Fruit fly (Drosophila melanogaster) whole organism, embryonic: ENCODE measurements around the gene CG5181.

Experiments used
- Abd-B ChIP-seq: fragments of 200-800 bp; sonication (Bioruptor generic); optimal IDR thresholded peaks from 2 replicates; lab custom pipeline; 2018; ENCODE audit warnings: missing biosample characterization, mild to moderate bottlenecking, missing genetic modification characterization, moderate library complexity
- Adf1 ChIP-seq: fragments of 200-800 bp; sonication (Bioruptor generic); IDR thresholded peaks from 2 replicates; pipeline ENCODE4 v1.3.6; 2022; ENCODE audit warnings: missing biosample characterization, missing genetic modification characterization
- Awh ChIP-seq: fragments of 200-800 bp; sonication (Bioruptor generic); IDR thresholded peaks from 2 replicates; pipeline ENCODE4, ENCODE4 v1.3.6; 2022; ENCODE audit warnings: missing biosample characterization, missing genetic modification characterization
- CG11695 ChIP-seq: fragments of 200-800 bp; sonication (Bioruptor generic); IDR thresholded peaks from 3 replicates; pipeline ENCODE4 v1.3.6; 2022; ENCODE audit warnings: missing biosample characterization, missing genetic modification characterization
- CG12104 ChIP-seq: fragments of 200-800 bp; sonication (Bioruptor generic); optimal IDR thresholded peaks from 3 replicates; lab custom pipeline; 2016; ENCODE audit warnings: missing biosample characterization, missing genetic modification characterization
- CG12744 ChIP-seq: fragments of 200-800 bp; sonication (Bioruptor generic); optimal IDR thresholded peaks from 2 replicates; lab custom pipeline; 2016; ENCODE audit warnings: missing biosample characterization, missing genetic modification characterization
- CG12769 ChIP-seq: fragments of 200-800 bp; sonication (Bioruptor generic); optimal IDR thresholded peaks from 2 replicates; lab custom pipeline; 2019; ENCODE audit warnings: missing biosample characterization, mild to moderate bottlenecking, missing genetic modification characterization, moderate library complexity
- CG13287 ChIP-seq: fragments of 200-800 bp; sonication (Bioruptor generic); IDR thresholded peaks from 2 replicates; pipeline ENCODE4 v1.3.6; 2022; ENCODE audit warnings: missing biosample characterization, missing genetic modification characterization; ENCODE audit not compliant: partially characterized antibody
- CG13775 ChIP-seq: fragments of 200-800 bp; sonication (Bioruptor generic); optimal IDR thresholded peaks from 3 replicates; lab custom pipeline; 2017; ENCODE audit warnings: missing biosample characterization, mild to moderate bottlenecking, missing genetic modification characterization
- CG14965 ChIP-seq: fragments of 200-800 bp; sonication (Bioruptor generic); optimal IDR thresholded peaks from 2 replicates; lab custom pipeline; 2016; ENCODE audit warnings: missing biosample characterization, missing genetic modification characterization, borderline replicate concordance
- CG15073 ChIP-seq: fragments of 200-800 bp; sonication (Bioruptor generic); optimal IDR thresholded peaks from 2 replicates; lab custom pipeline; 2016; ENCODE audit warnings: missing biosample characterization, missing genetic modification characterization
- CG1529 ChIP-seq: fragments of 200-800 bp; sonication (Bioruptor generic); optimal IDR thresholded peaks from 3 replicates; lab custom pipeline; 2018; ENCODE audit warnings: missing biosample characterization, missing genetic modification characterization
- CG15479 ChIP-seq: fragments of 200-800 bp; sonication (Bioruptor generic); optimal IDR thresholded peaks from 3 replicates; lab custom pipeline; 2019; ENCODE audit warnings: missing biosample characterization, mild to moderate bottlenecking, missing genetic modification characterization, moderate library complexity
- CG15601 ChIP-seq: fragments of 200-800 bp; sonication (Bioruptor generic); optimal IDR thresholded peaks from 3 replicates; lab custom pipeline; 2019; ENCODE audit warnings: missing biosample characterization, mild to moderate bottlenecking, missing genetic modification characterization, moderate library complexity
- CG16813 ChIP-seq: fragments of 200-800 bp; sonication (Bioruptor generic); IDR thresholded peaks from 3 replicates; pipeline ENCODE4 v1.3.6; 2022; ENCODE audit warnings: missing biosample characterization, missing genetic modification characterization; ENCODE audit not compliant: partially characterized antibody
- CG18764 ChIP-seq: fragments of 200-800 bp; sonication (Bioruptor generic); optimal IDR thresholded peaks from 3 replicates; lab custom pipeline; 2016; ENCODE audit warnings: missing biosample characterization, missing genetic modification characterization
- CG2712 ChIP-seq: fragments of 200-800 bp; optimal IDR thresholded peaks from 3 replicates; lab custom pipeline; 2019; ENCODE audit warnings: missing biosample characterization, mild to moderate bottlenecking, missing genetic modification characterization, moderate library complexity
- CG2875 ChIP-seq: fragments of 200-800 bp; sonication (Bioruptor generic); optimal IDR thresholded peaks from 2 replicates; lab custom pipeline; 2017; ENCODE audit warnings: missing biosample characterization, mild to moderate bottlenecking, missing genetic modification characterization, missing genetic modification reagents
- CG32772 ChIP-seq: fragments of 200-800 bp; sonication (Bioruptor generic); IDR thresholded peaks from 2 replicates; pipeline ENCODE4 v1.3.6; 2022; ENCODE audit warnings: missing biosample characterization, missing genetic modification characterization
- CG4617 ChIP-seq: fragments of 200-800 bp; sonication (Bioruptor generic); optimal IDR thresholded peaks from 3 replicates; lab custom pipeline; 2016; ENCODE audit warnings: missing biosample characterization, missing genetic modification characterization, borderline replicate concordance
- CG6254 ChIP-seq: fragments of 200-800 bp; sonication (Bioruptor generic); optimal IDR thresholded peaks from 3 replicates; lab custom pipeline; 2017; ENCODE audit warnings: mild to moderate bottlenecking, missing biosample characterization, missing genetic modification reagents, missing genetic modification characterization
- CG8388 ChIP-seq: fragments of 200-800 bp; sonication (Bioruptor generic); optimal IDR thresholded peaks from 2 replicates; lab custom pipeline; 2019; ENCODE audit warnings: missing biosample characterization, mild to moderate bottlenecking, missing genetic modification characterization, moderate library complexity
- CG9727 ChIP-seq: fragments of 200-800 bp; sonication (Bioruptor generic); optimal IDR thresholded peaks from 3 replicates; lab custom pipeline; 2017; ENCODE audit warnings: missing biosample characterization, mild to moderate bottlenecking, missing genetic modification characterization
- Deaf1 ChIP-seq: fragments of 200-800 bp; optimal IDR thresholded peaks from 3 replicates; lab custom pipeline; 2019; ENCODE audit warnings: missing biosample characterization, mild to moderate bottlenecking, missing genetic modification characterization, moderate library complexity
- GATAe ChIP-seq: fragments of 200-800 bp; sonication (Bioruptor generic); conservative IDR thresholded peaks from 2 replicates; pipeline ENCODE4 v1.3.6; 2022; ENCODE audit warnings: missing biosample characterization, missing genetic modification characterization
- H15 ChIP-seq: fragments of 200-800 bp; sonication (Bioruptor generic); IDR thresholded peaks from 3 replicates; pipeline ENCODE4 v1.3.6; 2022; ENCODE audit warnings: missing biosample characterization, missing genetic modification characterization
- HmgZ ChIP-seq: fragments of 200-800 bp; sonication (Bioruptor generic); optimal IDR thresholded peaks from 2 replicates; lab custom pipeline; 2018; ENCODE audit warnings: missing biosample characterization, mild to moderate bottlenecking, missing genetic modification characterization
- Hmr ChIP-seq: fragments of 200-800 bp; sonication (Bioruptor generic); optimal IDR thresholded peaks from 3 replicates; lab custom pipeline; 2017; ENCODE audit warnings: mild to moderate bottlenecking, missing biosample characterization, missing genetic modification reagents, missing genetic modification characterization
- Jarid2 ChIP-seq: fragments of 200-800 bp; sonication (Bioruptor generic); optimal IDR thresholded peaks from 3 replicates; lab custom pipeline; 2017; ENCODE audit warnings: mild to moderate bottlenecking, missing biosample characterization, missing genetic modification reagents, missing genetic modification characterization
- NK7.1 ChIP-seq: fragments of 200-800 bp; sonication (Bioruptor generic); optimal IDR thresholded peaks from 3 replicates; lab custom pipeline; 2016; ENCODE audit warnings: missing biosample characterization, missing genetic modification characterization
- Optix ChIP-seq: fragments of 200-800 bp; sonication (Bioruptor generic); IDR thresholded peaks from 3 replicates; pipeline ENCODE4 v1.3.6; 2022; ENCODE audit warnings: missing biosample characterization, missing genetic modification characterization
- Sin3A ChIP-seq: fragments of >200 bp; optimal IDR thresholded peaks from 2 replicates; lab custom pipeline; 2018
- ac ChIP-seq: fragments of 200-800 bp; sonication (Bioruptor generic); optimal IDR thresholded peaks from 3 replicates; lab custom pipeline; 2017; ENCODE audit warnings: missing biosample characterization, mild to moderate bottlenecking, missing genetic modification characterization
- cg ChIP-seq: fragments of 200-800 bp; sonication (Bioruptor generic); optimal IDR thresholded peaks from 3 replicates; lab custom pipeline; 2019; ENCODE audit warnings: missing biosample characterization, mild to moderate bottlenecking, missing genetic modification characterization, moderate library complexity
- chif ChIP-seq, 2 experiments: fragments of 200-800 bp; sonication (Bioruptor generic); optimal IDR thresholded peaks; 3 replicates each; lab custom pipeline; 2016; ENCODE audit warnings: missing biosample characterization in 2 of 2, missing genetic modification characterization in 2 of 2
- chn ChIP-seq: fragments of 200-800 bp; sonication (Bioruptor generic); optimal IDR thresholded peaks from 2 replicates; lab custom pipeline; 2016; ENCODE audit warnings: missing biosample characterization, missing genetic modification characterization
- dan ChIP-seq: fragments of 200-800 bp; sonication (Bioruptor generic); IDR thresholded peaks from 2 replicates; pipeline ENCODE4 v1.3.6; 2022; ENCODE audit warnings: missing biosample characterization, missing genetic modification characterization
- disco-r ChIP-seq: fragments of 200-800 bp; sonication (Bioruptor generic); optimal IDR thresholded peaks from 2 replicates; lab custom pipeline; 2016; ENCODE audit warnings: missing biosample characterization, missing genetic modification characterization
- dm ChIP-seq: fragments of 200-800 bp; sonication (Bioruptor generic); optimal IDR thresholded peaks from 3 replicates; lab custom pipeline; 2016; ENCODE audit warnings: missing biosample characterization, missing genetic modification characterization
- esg ChIP-seq: fragments of 200-800 bp; sonication (Bioruptor generic); conservative IDR thresholded peaks from 2 replicates; pipeline ENCODE4 v1.3.6; 2022; ENCODE audit warnings: missing biosample characterization, missing genetic modification characterization
- fd64A ChIP-seq: fragments of 200-800 bp; sonication (Bioruptor generic); optimal IDR thresholded peaks from 3 replicates; lab custom pipeline; 2018; ENCODE audit warnings: missing biosample characterization, mild to moderate bottlenecking, missing genetic modification characterization
- gsb ChIP-seq: fragments of 200-800 bp; sonication (Bioruptor generic); IDR thresholded peaks from 2 replicates; pipeline ENCODE4 v1.3.6; 2022; ENCODE audit warnings: missing biosample characterization, missing genetic modification characterization
- gsb-n ChIP-seq: fragments of 200-800 bp; sonication (Bioruptor generic); optimal IDR thresholded peaks from 3 replicates; lab custom pipeline; 2018; ENCODE audit warnings: missing biosample characterization, mild to moderate bottlenecking, missing genetic modification characterization
- ham ChIP-seq: fragments of 200-800 bp; sonication (Bioruptor generic); IDR thresholded peaks from 2 replicates; pipeline ENCODE4 v1.3.6; 2022; ENCODE audit warnings: missing biosample characterization, missing genetic modification characterization
- hth ChIP-seq: fragments of >200 bp; optimal IDR thresholded peaks from 2 replicates; lab custom pipeline; 2017; ENCODE audit warnings: inconsistent platforms
- lov ChIP-seq, 2 experiments: fragments of 200-800 bp in 1 of 2; fragments of >200 bp in 1 of 2; sonication (Bioruptor generic) in 1 of 2; IDR thresholded peaks in 1 of 2; optimal IDR thresholded peaks in 1 of 2; 2 replicates in 1 of 2; 3 replicates in 1 of 2; pipeline versions ENCODE4 v1.3.6 to Lab custom; 2017 to 2022; ENCODE audit warnings: missing biosample characterization in 1 of 2, missing genetic modification characterization in 1 of 2
- maf-S ChIP-seq: fragments of 200-800 bp; sonication (Bioruptor generic); optimal IDR thresholded peaks from 2 replicates; lab custom pipeline; 2016; ENCODE audit warnings: missing biosample characterization, missing genetic modification characterization
- twi ChIP-seq: fragments of 200-800 bp; optimal IDR thresholded peaks from 2 replicates; lab custom pipeline; 2019; ENCODE audit warnings: missing biosample characterization, mild to moderate bottlenecking, missing genetic modification characterization, moderate library complexity
- vnd ChIP-seq: fragments of 200-800 bp; sonication (Bioruptor generic); IDR thresholded peaks from 3 replicates; pipeline ENCODE4 v1.3.6; 2022; ENCODE audit warnings: missing biosample characterization, missing genetic modification characterization; ENCODE audit not compliant: partially characterized antibody

CG5181 gene

DNA sequence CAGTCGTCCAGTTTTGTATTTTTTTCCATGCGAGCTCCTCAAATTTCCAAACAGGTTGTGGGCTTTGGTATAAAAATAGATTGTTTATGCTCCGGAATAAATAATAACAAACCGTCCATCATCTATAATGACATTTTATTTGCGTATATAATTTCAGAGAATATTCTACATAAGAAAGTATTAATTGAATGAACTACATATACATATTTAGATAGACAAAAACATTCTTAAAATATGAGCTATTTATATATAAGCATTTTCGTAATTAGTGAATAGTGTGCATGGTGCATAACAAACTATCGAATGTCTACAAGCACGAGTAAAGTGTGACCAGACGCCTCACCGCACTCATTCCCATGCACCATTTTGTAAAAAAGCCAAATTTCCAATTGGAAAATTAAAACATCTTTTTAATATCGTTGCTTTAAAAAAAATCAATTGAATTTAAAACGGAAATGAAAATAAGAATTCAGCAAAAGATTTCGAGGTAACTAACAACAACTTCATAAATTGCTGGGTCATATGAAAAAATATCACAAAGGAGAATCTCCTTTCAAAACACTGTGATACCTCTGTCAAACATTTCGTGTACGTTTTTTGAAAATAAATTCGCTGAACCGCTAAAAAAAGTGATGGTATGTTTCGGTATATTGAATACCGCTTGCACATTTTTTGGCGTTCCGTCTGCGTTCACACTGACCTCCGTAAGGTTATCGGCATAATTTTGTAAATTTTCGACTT is 16.9 kb upstream of the CG5181 start, which contains the start of gene muc (continued):
- TF ChIP-seq ac (GFP tag; lab: Kevin White, UChicago), result no peak
- no peak for TF ChIP-seq Jarid2 (GFP tag; lab: Kevin White, UChicago)
- TF ChIP-seq Abd-B (GFP tag; lab: Kevin White, UChicago), result peak; percentile 33
- peak in 1 of 2 experiments; percentile 60 for TF ChIP-seq chif (GFP tag; optimal IDR thresholded peaks at IDR 0.05; lab: Kevin White, UChicago)
- TF ChIP-seq CG6254 (GFP tag; lab: Kevin White, UChicago), result no peak
- TF ChIP-seq maf-S, result peak; percentile 10
- no peak for TF ChIP-seq CG1529
- no peak for TF ChIP-seq H15 (GFP tag; lab: Robert Waterston, UW)
- no peak for TF ChIP-seq dm (GFP tag; lab: Kevin White, UChicago)
- TF ChIP-seq CG12769, result peak; percentile 59
- TF ChIP-seq CG15073, result no peak
- peak; percentile 86 for TF ChIP-seq Sin3A (lab: Kevin White, UChicago)
- no peak for TF ChIP-seq NK7.1 (GFP tag; lab: Kevin White, UChicago)
- no peak for TF ChIP-seq Adf1 (GFP tag; lab: Robert Waterston, UW)
- TF ChIP-seq Optix (GFP tag; lab: Robert Waterston, UW), result no peak
- peak; percentile 23 for TF ChIP-seq gsb-n
- peak; percentile 74 for TF ChIP-seq CG16813
- peak; percentile 54 for TF ChIP-seq CG2712 (tag; lab: Kevin White, UChicago)
- TF ChIP-seq GATAe (GFP tag; lab: Robert Waterston, UW), result no peak
- no peak for TF ChIP-seq CG14965 (GFP tag; lab: Kevin White, UChicago)
- TF ChIP-seq CG15479, result no peak
- no peak for TF ChIP-seq dan (GFP tag; lab: Robert Waterston, UW)
- TF ChIP-seq CG9727, result peak; percentile 11
- TF ChIP-seq CG12104 (GFP tag; lab: Kevin White, UChicago), result peak; percentile 30
- TF ChIP-seq ham, result no peak
- no peak for TF ChIP-seq HmgZ
- no peak for TF ChIP-seq Deaf1 (tag; lab: Kevin White, UChicago)
- peak; percentile 33 for TF ChIP-seq CG15601 (tag; lab: Kevin White, UChicago)
- TF ChIP-seq CG4617 (GFP tag; lab: Kevin White, UChicago), result no peak
- no peak for TF ChIP-seq cg (GFP tag; lab: Kevin White, UChicago)
- peak; percentile 57 for TF ChIP-seq chn (GFP tag; lab: Kevin White, UChicago)
- no peak for TF ChIP-seq Awh (GFP tag; lab: Robert Waterston, UW)
- peak; percentile 54 for TF ChIP-seq CG13775
- TF ChIP-seq CG13287 (GFP tag; lab: Robert Waterston, UW), result peak; percentile 70
- no peak for TF ChIP-seq disco-r
- TF ChIP-seq gsb, result no peak
- no peak for TF ChIP-seq fd64A
- 0 out of 2 replicates have a peak, but pooled peaks have one; percentile 13 for TF ChIP-seq CG32772 (GFP tag; lab: Robert Waterston, UW)
- TF ChIP-seq CG2875 (GFP tag; lab: Kevin White, UChicago), result no peak
- TF ChIP-seq Hmr (GFP tag; lab: Kevin White, UChicago), result peak; percentile 77
- no peak for TF ChIP-seq lov (optimal IDR thresholded peaks at IDR 0.05; lab: Kevin White, UChicago)
- TF ChIP-seq lov (GFP tag; IDR thresholded peaks at IDR 0.05; lab: Robert Waterston, UW), result no peak
- no peak for TF ChIP-seq CG12744 (GFP tag; lab: Kevin White, UChicago)
- no peak for TF ChIP-seq CG8388 (GFP tag; lab: Kevin White, UChicago)
- TF ChIP-seq CG11695 (GFP tag; lab: Robert Waterston, UW), result no peak
- TF ChIP-seq esg (GFP tag; lab: Robert Waterston, UW), result no peak
- TF ChIP-seq vnd, result peak; percentile 51; the same call in 1 of the 3 replicates
- TF ChIP-seq hth (lab: Kevin White, UChicago), result no peak
- peak; percentile 7 for TF ChIP-seq CG18764
- TF ChIP-seq twi (tag; lab: Kevin White, UChicago), result no peak
